Worm (Caenorhabditis elegans) whole organism, late embryonic: ENCODE measurements around the gene pqn-54.

Experiments
- C08G9.2 ChIP-seq: sonication (generic microtip); optimal IDR thresholded peaks from 2 replicates; lab custom pipeline; 2016; ENCODE audit warnings: mild to moderate bottlenecking, missing genetic modification characterization, moderate library complexity, missing compliant biosample characterization
- C38D4.7 ChIP-seq: fragments of 200-800 bp; sonication (Bioruptor generic); optimal IDR thresholded peaks from 2 replicates; lab custom pipeline; 2018; ENCODE audit warnings: mild to moderate bottlenecking, missing genetic modification characterization, moderate library complexity, missing compliant biosample characterization
- F13H6.1 ChIP-seq: sonication (generic microtip); optimal IDR thresholded peaks from 2 replicates; lab custom pipeline; 2016; ENCODE audit warnings: missing genetic modification characterization, missing compliant biosample characterization
- K02D7.2 ChIP-seq: sonication (generic microtip); optimal IDR thresholded peaks from 2 replicates; lab custom pipeline; 2017; ENCODE audit warnings: mild to moderate bottlenecking, missing genetic modification characterization, missing compliant biosample characterization
- K09A11.1 ChIP-seq: sonication (generic microtip); optimal IDR thresholded peaks from 2 replicates; lab custom pipeline; 2017; ENCODE audit warnings: antibody characterized with exemption, mild to moderate bottlenecking, missing genetic modification characterization, missing compliant biosample characterization; ENCODE audit not compliant: insufficient read depth
- ahr-1 ChIP-seq: sonication (generic microtip); optimal IDR thresholded peaks from 2 replicates; lab custom pipeline; 2016; ENCODE audit warnings: missing genetic modification characterization, missing compliant biosample characterization
- ceh-14 ChIP-seq: sonication (generic microtip); optimal IDR thresholded peaks from 2 replicates; lab custom pipeline; 2016; ENCODE audit warnings: missing genotype, missing genetic modification characterization, missing compliant biosample characterization
- ceh-19 ChIP-seq: fragments of 200-800 bp; sonication (Bioruptor generic); optimal IDR thresholded peaks from 2 replicates; lab custom pipeline; 2018; ENCODE audit warnings: mild to moderate bottlenecking, missing genetic modification characterization, missing compliant biosample characterization
- ceh-2 ChIP-seq: sonication (generic microtip); optimal IDR thresholded peaks from 2 replicates; lab custom pipeline; 2016; ENCODE audit warnings: missing genotype, missing genetic modification characterization, missing compliant biosample characterization
- ceh-22 ChIP-seq: sonication (generic microtip); optimal IDR thresholded peaks from 2 replicates; lab custom pipeline; 2017; ENCODE audit warnings: missing biosample characterization, missing genetic modification characterization
- ceh-30 ChIP-seq: fragments of 150-350 bp; optimal IDR thresholded peaks from 2 replicates; lab custom pipeline; 2014; ENCODE audit warnings: missing biosample characterization, missing genetic modification characterization
- ceh-31 ChIP-seq: sonication (generic microtip); optimal IDR thresholded peaks from 2 replicates; lab custom pipeline; 2016; ENCODE audit warnings: missing genetic modification characterization, missing compliant biosample characterization
- ceh-48 ChIP-seq: sonication (generic microtip); optimal IDR thresholded peaks from 2 replicates; lab custom pipeline; 2016; ENCODE audit warnings: missing genetic modification characterization, inconsistent platforms, missing compliant biosample characterization
- ceh-9 ChIP-seq: sonication (generic microtip); optimal IDR thresholded peaks from 2 replicates; lab custom pipeline; 2016; ENCODE audit warnings: mild to moderate bottlenecking, missing genetic modification characterization, inconsistent platforms, missing compliant biosample characterization
- che-1 ChIP-seq: sonication (generic microtip); optimal IDR thresholded peaks from 2 replicates; lab custom pipeline; 2016; ENCODE audit warnings: mild to moderate bottlenecking, missing genetic modification characterization, missing compliant biosample characterization
- elt-2 ChIP-seq: sonication (generic microtip); optimal IDR thresholded peaks from 2 replicates; lab custom pipeline; 2016; ENCODE audit warnings: missing genetic modification reagents, missing genetic modification characterization, missing compliant biosample characterization
- eyg-1 ChIP-seq: sonication (generic microtip); optimal IDR thresholded peaks from 2 replicates; lab custom pipeline; 2016; ENCODE audit warnings: missing genotype, missing genetic modification characterization, missing compliant biosample characterization
- fkh-10 ChIP-seq: fragments of 150-350 bp; optimal IDR thresholded peaks from 2 replicates; lab custom pipeline; 2014; ENCODE audit warnings: missing biosample characterization, missing genetic modification reagents, missing genetic modification characterization
- gmeb-2 ChIP-seq: sonication (generic microtip); optimal IDR thresholded peaks from 2 replicates; lab custom pipeline; 2016; ENCODE audit warnings: missing genetic modification characterization, inconsistent platforms, missing compliant biosample characterization
- hlh-13 ChIP-seq: fragments of 200-800 bp; sonication (Bioruptor generic); optimal IDR thresholded peaks from 2 replicates; lab custom pipeline; 2018; ENCODE audit warnings: mild to moderate bottlenecking, missing genetic modification characterization, missing compliant biosample characterization
- hlh-8 ChIP-seq: sonication (generic microtip); optimal IDR thresholded peaks from 2 replicates; lab custom pipeline; 2016; ENCODE audit warnings: missing genotype, missing genetic modification characterization, missing compliant biosample characterization
- lin-11 ChIP-seq: fragments of 200-800 bp; sonication (Bioruptor generic); optimal IDR thresholded peaks from 2 replicates; lab custom pipeline; 2018; ENCODE audit warnings: mild to moderate bottlenecking, missing genetic modification characterization, missing compliant biosample characterization
- mec-3 ChIP-seq: sonication (generic microtip); optimal IDR thresholded peaks from 2 replicates; lab custom pipeline; 2016; ENCODE audit warnings: borderline replicate concordance, missing genetic modification characterization, missing compliant biosample characterization
- nhr-11 ChIP-seq: fragments of 150-350 bp; optimal IDR thresholded peaks from 2 replicates; lab custom pipeline; 2014; ENCODE audit warnings: missing biosample characterization, missing genetic modification characterization
- nhr-232 ChIP-seq: sonication (generic microtip); optimal IDR thresholded peaks from 2 replicates; lab custom pipeline; 2016; ENCODE audit warnings: missing genetic modification characterization, missing compliant biosample characterization
- pax-1 ChIP-seq: fragments of 150-350 bp; optimal IDR thresholded peaks from 2 replicates; lab custom pipeline; 2014; ENCODE audit warnings: missing biosample characterization, missing genetic modification characterization
- pha-2 ChIP-seq: sonication (generic microtip); optimal IDR thresholded peaks from 2 replicates; lab custom pipeline; 2017; ENCODE audit warnings: mild to moderate bottlenecking, missing genetic modification characterization, missing compliant biosample characterization
- pha-4 ChIP-seq: fragments of 150-350 bp; optimal IDR thresholded peaks from 2 replicates; lab custom pipeline; 2018; ENCODE audit warnings: missing biosample characterization, missing genetic modification reagents, missing genetic modification characterization
- pros-1 ChIP-seq: fragments of 150-350 bp; optimal IDR thresholded peaks from 2 replicates; lab custom pipeline; 2014; ENCODE audit warnings: missing biosample characterization, missing genetic modification reagents, missing genetic modification characterization
- sdc-2 ChIP-seq: sonication (generic microtip); optimal IDR thresholded peaks from 2 replicates; lab custom pipeline; 2016; ENCODE audit warnings: missing genotype, missing genetic modification characterization, missing compliant biosample characterization
- sox-2 ChIP-seq: fragments of 200-800 bp; sonication (Bioruptor generic); IDR thresholded peaks from 2 replicates; pipeline ENCODE4 v1.3.6; 2022; ENCODE audit warnings: missing genetic modification reagents, missing genetic modification characterization, missing compliant biosample characterization
- sox-4 ChIP-seq: sonication (generic microtip); optimal IDR thresholded peaks from 2 replicates; lab custom pipeline; 2017; ENCODE audit warnings: mild to moderate bottlenecking, missing genetic modification characterization, inconsistent platforms, missing compliant biosample characterization
- syd-9 ChIP-seq: sonication (generic microtip); optimal IDR thresholded peaks from 2 replicates; lab custom pipeline; 2016; ENCODE audit warnings: mild to moderate bottlenecking, missing genetic modification characterization, moderate library complexity, missing compliant biosample characterization
- tbx-2 ChIP-seq: sonication (generic microtip); optimal IDR thresholded peaks from 2 replicates; lab custom pipeline; 2016; ENCODE audit warnings: missing genetic modification characterization, missing compliant biosample characterization
- ttx-3 ChIP-seq: sonication (generic microtip); optimal IDR thresholded peaks from 2 replicates; lab custom pipeline; 2016; ENCODE audit warnings: missing genetic modification reagents, missing genetic modification characterization, missing compliant biosample characterization
- unc-86 ChIP-seq: sonication (generic microtip); optimal IDR thresholded peaks from 2 replicates; lab custom pipeline; 2016; ENCODE audit warnings: missing genetic modification characterization, missing compliant biosample characterization

The pqn-54 gene

DNA sequence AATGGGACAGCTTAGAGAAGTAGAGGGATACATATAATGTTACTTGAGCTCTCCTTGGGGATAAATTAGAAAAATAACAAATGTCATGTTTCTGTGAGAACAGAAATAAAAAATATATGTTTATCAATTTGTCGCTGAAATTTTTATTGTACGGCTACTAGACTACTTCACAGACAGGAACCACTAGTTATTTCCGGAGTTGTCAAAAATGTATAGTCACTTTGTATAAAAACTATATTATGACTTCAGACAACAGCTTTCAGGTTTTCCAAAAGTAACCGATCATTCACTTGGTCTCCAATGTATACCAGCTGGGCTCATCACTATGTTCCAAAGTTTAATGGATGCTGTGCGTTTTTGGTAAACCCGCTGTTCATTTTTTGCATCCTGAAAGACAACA, 13.5 kb upstream of the pqn-54 start, which contains the start of gene srj-23:
srj-23 (plus strand) TSS at position 301 of the 400 bp plus-strand sequence.
- TF ChIP-seq gmeb-2, result no peak
- TF ChIP-seq ttx-3 (tag; lab: Kevin White, UChicago), result no peak
- no peak for TF ChIP-seq K09A11.1
- TF ChIP-seq C38D4.7 (GFP tag; lab: Kevin White, UChicago), result no peak
- no peak for TF ChIP-seq mec-3 (tag; lab: Kevin White, UChicago)
- no peak for TF ChIP-seq sox-2 (GFP tag; lab: Robert Waterston, UW)
- no peak for TF ChIP-seq K02D7.2 (tag; lab: Kevin White, UChicago)
- no peak for TF ChIP-seq ceh-48 (tag; lab: Kevin White, UChicago)
- TF ChIP-seq syd-9 (tag; lab: Kevin White, UChicago), result no peak
- no peak for TF ChIP-seq elt-2 (tag; lab: Kevin White, UChicago)
- no peak for TF ChIP-seq ceh-19 (GFP tag; lab: Kevin White, UChicago)
- no peak for TF ChIP-seq lin-11 (tag; lab: Kevin White, UChicago)
- no peak for TF ChIP-seq che-1 (tag; lab: Kevin White, UChicago)
- no peak for TF ChIP-seq pha-4 (tag; lab: Kevin White, UChicago)
- no peak for TF ChIP-seq unc-86 (tag; lab: Kevin White, UChicago)
- TF ChIP-seq nhr-232 (tag; lab: Kevin White, UChicago), result no peak
- no peak for TF ChIP-seq ceh-9 (tag; lab: Kevin White, UChicago)

DNA sequence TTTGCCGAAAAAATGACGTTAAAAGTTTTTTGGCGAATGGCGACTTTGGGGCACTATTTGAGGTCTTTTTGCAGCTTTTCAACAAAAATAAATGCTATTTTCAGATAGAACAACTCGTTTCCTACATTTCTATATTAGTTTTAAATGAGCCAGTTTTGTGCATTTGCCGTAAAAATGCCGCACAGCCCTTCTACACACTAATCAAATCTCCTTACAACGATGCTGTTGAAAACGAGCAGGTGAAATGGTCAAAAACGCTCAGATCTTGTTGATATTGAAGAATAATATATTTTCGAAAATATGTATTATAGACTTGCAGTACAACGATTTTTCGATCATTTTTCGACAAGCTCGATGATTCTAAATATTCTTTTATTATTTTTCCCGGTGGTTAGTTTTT, 10.0 kb upstream of the pqn-54 start, which contains the start of gene chil-14:
chil-14 (plus strand) TSS at position 301 of the 400 bp plus-strand sequence.
- TF ChIP-seq hlh-13 (GFP tag; lab: Kevin White, UChicago), result no peak
- no peak for TF ChIP-seq hlh-8 (tag; lab: Kevin White, UChicago)
- no peak for TF ChIP-seq pros-1 (tag; lab: Kevin White, UChicago)
- TF ChIP-seq ahr-1 (tag; lab: Kevin White, UChicago), result no peak
- no peak for TF ChIP-seq ceh-9 (tag; lab: Kevin White, UChicago)
- TF ChIP-seq fkh-10 (GFP tag; lab: Kevin White, UChicago), result no peak
- no peak for TF ChIP-seq ceh-22 (tag; lab: Kevin White, UChicago)
- TF ChIP-seq ceh-2 (tag; lab: Kevin White, UChicago), result no peak
- no peak for TF ChIP-seq C08G9.2 (tag; lab: Kevin White, UChicago)
- no peak for TF ChIP-seq sox-4 (tag; lab: Kevin White, UChicago)
- no peak for TF ChIP-seq pha-2 (tag; lab: Kevin White, UChicago)
- no peak for TF ChIP-seq eyg-1 (tag; lab: Kevin White, UChicago)
- no peak for TF ChIP-seq ceh-14 (tag; lab: Kevin White, UChicago)
- no peak for TF ChIP-seq pax-1 (tag; lab: Kevin White, UChicago)

DNA sequence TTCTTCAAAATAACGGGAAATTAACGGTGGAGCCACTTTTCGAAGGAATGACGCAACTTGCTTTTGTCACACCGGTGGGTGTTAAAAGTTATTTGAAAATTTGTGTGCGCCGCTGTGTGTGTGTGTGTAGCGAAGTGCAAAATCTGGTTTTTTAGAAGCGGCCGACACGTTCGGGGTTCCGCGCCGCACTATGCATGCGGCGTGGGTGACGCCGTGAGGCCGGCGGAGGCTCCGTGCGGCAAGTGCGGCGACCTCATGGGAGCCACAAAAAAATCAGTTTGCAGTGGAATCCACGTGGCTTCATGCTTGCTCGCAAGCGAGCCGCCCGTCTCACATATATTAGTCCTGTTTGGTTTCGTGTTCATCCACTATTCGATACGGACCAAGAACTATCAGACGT, 9.5 kb upstream of the pqn-54 start:
- no peak for TF ChIP-seq nhr-11 (tag; lab: Kevin White, UChicago)
- TF ChIP-seq hlh-8 (tag; lab: Kevin White, UChicago), result no peak
- no peak for TF ChIP-seq ceh-22 (tag; lab: Kevin White, UChicago)
- no peak for TF ChIP-seq ceh-14 (tag; lab: Kevin White, UChicago)
- no peak for TF ChIP-seq sdc-2
- no peak for TF ChIP-seq ceh-2 (tag; lab: Kevin White, UChicago)
- no peak for TF ChIP-seq ceh-48 (tag; lab: Kevin White, UChicago)
- no peak for TF ChIP-seq ceh-19 (GFP tag; lab: Kevin White, UChicago)
- TF ChIP-seq gmeb-2, result no peak
- no peak for TF ChIP-seq K09A11.1
- TF ChIP-seq ceh-9 (tag; lab: Kevin White, UChicago), result no peak
- no peak for TF ChIP-seq fkh-10 (GFP tag; lab: Kevin White, UChicago)
- TF ChIP-seq tbx-2 (tag; lab: Kevin White, UChicago), result no peak
- no peak for TF ChIP-seq ceh-30
- TF ChIP-seq ceh-31 (tag; lab: Kevin White, UChicago), result no peak
- TF ChIP-seq K02D7.2 (tag; lab: Kevin White, UChicago), result no peak
- no peak for TF ChIP-seq syd-9 (tag; lab: Kevin White, UChicago)
- no peak for TF ChIP-seq lin-11 (tag; lab: Kevin White, UChicago)
- TF ChIP-seq F13H6.1 (tag; lab: Kevin White, UChicago), result no peak
